Worm (Caenorhabditis elegans): Measurements from ENCODE around the gene fbxa-135.

DNA sequence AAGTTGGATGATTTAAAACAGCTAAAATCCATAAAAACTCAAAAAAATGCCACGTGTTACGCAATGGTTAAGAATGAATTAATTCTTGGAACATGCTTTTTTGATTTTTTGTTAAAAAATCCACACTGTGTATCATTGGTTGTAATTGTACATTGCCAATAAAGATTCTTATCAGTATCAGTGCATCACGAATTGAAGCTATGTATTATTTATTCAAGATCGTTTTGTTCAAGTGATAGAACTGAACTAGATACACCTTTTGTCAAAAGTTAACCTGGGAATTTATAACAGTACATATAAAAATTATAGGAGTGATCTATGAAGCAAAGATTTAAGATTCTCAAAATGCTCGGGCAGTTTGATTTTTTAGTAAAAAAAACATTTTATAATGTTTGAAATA is 32.6 kb downstream of the fbxa-135 start:
- TF ChIP-seq ztf-11 (tag; optimal IDR thresholded peaks at IDR 0.05): no peak
- no peak for TF ChIP-seq flh-1 (GFP tag; optimal IDR thresholded peaks at IDR 0.05)
- no peak for TF ChIP-seq unc-62 (GFP tag; optimal IDR thresholded peaks at IDR 0.05)
- no peak for TF ChIP-seq snpc-4 (tag; optimal IDR thresholded peaks at IDR 0.05)
- TF ChIP-seq nhr-28 (tag; optimal IDR thresholded peaks at IDR 0.05): no peak
- no peak for TF ChIP-seq sptf-1 (tag; optimal IDR thresholded peaks at IDR 0.05)

Measured in whole organism, mixed stage, embryonic.